Fruit fly (Drosophila melanogaster) whole organism, embryonic: ENCODE data around the gene D1.

Experiments used
- Atf3 ChIP-seq: fragments of 200-800 bp; sonication (Bioruptor generic); optimal IDR thresholded peaks from 3 replicates; lab custom pipeline; 2016; ENCODE audit warnings: missing biosample characterization, missing genetic modification characterization
- C15 ChIP-seq: fragments of 200-800 bp; sonication (Bioruptor generic); IDR thresholded peaks from 3 replicates; pipeline ENCODE4 v1.3.6; 2022; ENCODE audit warnings: missing biosample characterization, missing genetic modification characterization
- CG10209 ChIP-seq: fragments of 200-800 bp; sonication (Bioruptor generic); optimal IDR thresholded peaks from 3 replicates; lab custom pipeline; 2017; ENCODE audit warnings: missing biosample characterization, mild to moderate bottlenecking, missing genetic modification characterization, missing genetic modification reagents
- CG1024 ChIP-seq: fragments of 200-800 bp; sonication (Bioruptor generic); IDR thresholded peaks from 2 replicates; pipeline ENCODE4 v1.3.6; 2022; ENCODE audit warnings: missing biosample characterization, missing genetic modification characterization
- CG1233 ChIP-seq: fragments of 200-800 bp; sonication (Bioruptor generic); optimal IDR thresholded peaks from 4 replicates; lab custom pipeline; 2018; ENCODE audit warnings: missing biosample characterization, mild to moderate bottlenecking, missing genetic modification characterization
- CG12942 ChIP-seq: fragments of 200-800 bp; sonication (Bioruptor generic); optimal IDR thresholded peaks from 3 replicates; lab custom pipeline; 2016; ENCODE audit warnings: missing biosample characterization, missing genetic modification characterization
- CG15601 ChIP-seq: fragments of 200-800 bp; sonication (Bioruptor generic); optimal IDR thresholded peaks from 3 replicates; lab custom pipeline; 2019; ENCODE audit warnings: missing biosample characterization, mild to moderate bottlenecking, missing genetic modification characterization, moderate library complexity
- CG17568 ChIP-seq: fragments of 200-800 bp; sonication (Bioruptor generic); optimal IDR thresholded peaks from 2 replicates; lab custom pipeline; 2018; ENCODE audit warnings: missing biosample characterization, mild to moderate bottlenecking, missing genetic modification characterization, moderate library complexity
- CG17912 ChIP-seq: fragments of 200-800 bp; sonication (Bioruptor generic); optimal IDR thresholded peaks from 2 replicates; lab custom pipeline; 2018; ENCODE audit warnings: missing biosample characterization, mild to moderate bottlenecking, missing genetic modification characterization
- CG1792 ChIP-seq: fragments of 200-800 bp; sonication (Bioruptor generic); optimal IDR thresholded peaks from 2 replicates; lab custom pipeline; 2016; ENCODE audit warnings: missing biosample characterization, missing genetic modification characterization
- CG18599 ChIP-seq: fragments of 200-800 bp; sonication (Bioruptor generic); optimal IDR thresholded peaks from 3 replicates; lab custom pipeline; 2017; ENCODE audit warnings: missing biosample characterization, missing genetic modification characterization, mild to moderate bottlenecking, moderate library complexity, missing genetic modification reagents
- CG2120 ChIP-seq: fragments of 200-800 bp; sonication (Bioruptor generic); optimal IDR thresholded peaks from 3 replicates; lab custom pipeline; 2016; ENCODE audit warnings: missing biosample characterization, missing genetic modification characterization
- CG31441 ChIP-seq: fragments of 200-800 bp; sonication (Bioruptor generic); IDR thresholded peaks from 2 replicates; pipeline ENCODE4 v1.3.6; 2022; ENCODE audit warnings: missing biosample characterization, missing genetic modification characterization
- CG32532 ChIP-seq: fragments of 200-800 bp; sonication (Bioruptor generic); IDR thresholded peaks from 2 replicates; pipeline ENCODE4 v1.3.6; 2022; ENCODE audit warnings: missing biosample characterization, missing genetic modification characterization
- CG32767 ChIP-seq: fragments of 200-800 bp; sonication (Bioruptor generic); IDR thresholded peaks from 2 replicates; pipeline ENCODE4 v1.3.6; 2022; ENCODE audit warnings: missing biosample characterization, missing genetic modification characterization
- CG33557 ChIP-seq: fragments of 200-800 bp; sonication (Bioruptor generic); optimal IDR thresholded peaks from 2 replicates; lab custom pipeline; 2019; ENCODE audit warnings: missing biosample characterization, mild to moderate bottlenecking, missing genetic modification characterization, moderate library complexity
- CG34376 ChIP-seq: fragments of 200-800 bp; sonication (Bioruptor generic); optimal IDR thresholded peaks from 2 replicates; lab custom pipeline; 2018; ENCODE audit warnings: missing biosample characterization, mild to moderate bottlenecking, missing genetic modification characterization
- CG4404 ChIP-seq: fragments of 200-800 bp; sonication (Bioruptor generic); IDR thresholded peaks from 2 replicates; pipeline ENCODE4 v1.3.6; 2022; ENCODE audit warnings: missing biosample characterization, missing genetic modification characterization
- CG5180 ChIP-seq: fragments of 200-800 bp; sonication (Bioruptor generic); optimal IDR thresholded peaks from 3 replicates; lab custom pipeline; 2017; ENCODE audit warnings: missing biosample characterization, missing genetic modification characterization, mild to moderate bottlenecking, moderate library complexity, missing genetic modification reagents
- CG6175 ChIP-seq: fragments of 200-800 bp; sonication (Bioruptor generic); IDR thresholded peaks from 3 replicates; pipeline ENCODE4 v1.3.6; 2022; ENCODE audit warnings: missing biosample characterization, missing genetic modification characterization
- CG6683 ChIP-seq: fragments of 200-800 bp; sonication (Bioruptor generic); optimal IDR thresholded peaks from 2 replicates; lab custom pipeline; 2017; ENCODE audit warnings: missing biosample characterization, mild to moderate bottlenecking, missing genetic modification characterization, missing genetic modification reagents
- CG7839 ChIP-seq: fragments of 200-800 bp; sonication (Bioruptor generic); optimal IDR thresholded peaks from 3 replicates; lab custom pipeline; 2018; ENCODE audit warnings: missing biosample characterization, mild to moderate bottlenecking, missing genetic modification characterization, moderate library complexity
- CG7963 ChIP-seq: fragments of 200-800 bp; sonication (Bioruptor generic); IDR thresholded peaks from 3 replicates; pipeline ENCODE4 v1.3.6; 2022; ENCODE audit warnings: missing biosample characterization, missing genetic modification characterization; ENCODE audit not compliant: partially characterized antibody
- CG8281 ChIP-seq: fragments of 200-800 bp; sonication (Bioruptor generic); optimal IDR thresholded peaks from 2 replicates; lab custom pipeline; 2018; ENCODE audit warnings: missing biosample characterization, mild to moderate bottlenecking, missing genetic modification characterization, moderate library complexity
- Drgx ChIP-seq: fragments of 200-800 bp; sonication (Bioruptor generic); IDR thresholded peaks from 2 replicates; pipeline ENCODE4 v1.3.6; 2022; ENCODE audit warnings: missing biosample characterization, missing genetic modification characterization
- Gsc ChIP-seq: fragments of 200-800 bp; sonication (Bioruptor generic); IDR thresholded peaks from 2 replicates; pipeline ENCODE4 v1.3.6; 2022; ENCODE audit warnings: missing biosample characterization, missing genetic modification characterization
- Gug ChIP-seq: fragments of 200-800 bp; sonication (Bioruptor generic); IDR thresholded peaks from 4 replicates; pipeline ENCODE4 v1.3.6; 2022; ENCODE audit warnings: missing biosample characterization, missing genetic modification characterization
- H2.0 ChIP-seq: fragments of 200-800 bp; sonication (Bioruptor generic); IDR thresholded peaks from 2 replicates; pipeline ENCODE4 v1.3.6; 2022; ENCODE audit warnings: missing biosample characterization, missing genetic modification characterization
- HHEX ChIP-seq: fragments of 200-800 bp; sonication (Bioruptor generic); optimal IDR thresholded peaks from 3 replicates; lab custom pipeline; 2017; ENCODE audit warnings: missing biosample characterization, mild to moderate bottlenecking, missing genetic modification characterization, missing genetic modification reagents
- HLHmδ ChIP-seq: fragments of 200-800 bp; sonication (Bioruptor generic); optimal IDR thresholded peaks from 2 replicates; lab custom pipeline; 2018; ENCODE audit warnings: missing biosample characterization, mild to moderate bottlenecking, missing genetic modification characterization, moderate library complexity
- Hand ChIP-seq: fragments of 200-800 bp; sonication (Bioruptor generic); optimal IDR thresholded peaks from 2 replicates; lab custom pipeline; 2017; ENCODE audit warnings: mild to moderate bottlenecking, missing biosample characterization, missing genetic modification reagents, missing genetic modification characterization
- Hsf ChIP-seq: fragments of 200-800 bp; sonication (Bioruptor generic); optimal IDR thresholded peaks from 3 replicates; lab custom pipeline; 2016; ENCODE audit warnings: missing biosample characterization, missing genetic modification characterization
- MBD-R2 ChIP-seq: fragments of 200-800 bp; sonication (Bioruptor generic); IDR thresholded peaks from 2 replicates; pipeline ENCODE4 v1.3.6; 2022; ENCODE audit warnings: missing biosample characterization, missing genetic modification characterization
- NC2α ChIP-seq: fragments of 200-800 bp; sonication (Bioruptor generic); optimal IDR thresholded peaks from 2 replicates; lab custom pipeline; 2016; ENCODE audit warnings: missing biosample characterization, missing genetic modification characterization
- NK7.1 ChIP-seq: fragments of 200-800 bp; sonication (Bioruptor generic); optimal IDR thresholded peaks from 3 replicates; lab custom pipeline; 2016; ENCODE audit warnings: missing biosample characterization, missing genetic modification characterization
- Sin3A ChIP-seq: fragments of >200 bp; optimal IDR thresholded peaks from 2 replicates; lab custom pipeline; 2018
- Six4 ChIP-seq: fragments of 200-800 bp; sonication (Bioruptor generic); optimal IDR thresholded peaks from 2 replicates; lab custom pipeline; 2016; ENCODE audit warnings: missing biosample characterization, missing genetic modification characterization
- Xrp1 ChIP-seq: fragments of 200-800 bp; sonication (Bioruptor generic); IDR thresholded peaks from 2 replicates; pipeline ENCODE4 v1.3.6; 2022; ENCODE audit warnings: missing biosample characterization, missing genetic modification characterization
- bsh ChIP-seq, 2 experiments: fragments of 200-800 bp; sonication (Bioruptor generic); optimal IDR thresholded peaks; 2 replicates each; lab custom pipeline; 2017 to 2018; ENCODE audit warnings: mild to moderate bottlenecking in 2 of 2, missing biosample characterization in 2 of 2, missing genetic modification characterization in 2 of 2, moderate library complexity in 1 of 2
- crp ChIP-seq, 2 experiments: fragments of 200-800 bp; sonication (Bioruptor generic); optimal IDR thresholded peaks; 2 replicates in 1 of 2; 3 replicates in 1 of 2; lab custom pipeline; 2017; ENCODE audit warnings: missing biosample characterization in 2 of 2, missing genetic modification characterization in 2 of 2, mild to moderate bottlenecking in 1 of 2, moderate library complexity in 1 of 2
- emc ChIP-seq: fragments of 200-800 bp; sonication (Bioruptor generic); optimal IDR thresholded peaks from 2 replicates; lab custom pipeline; 2016; ENCODE audit warnings: missing biosample characterization, missing genetic modification characterization
- gsb-n ChIP-seq: fragments of 200-800 bp; sonication (Bioruptor generic); optimal IDR thresholded peaks from 3 replicates; lab custom pipeline; 2018; ENCODE audit warnings: missing biosample characterization, mild to moderate bottlenecking, missing genetic modification characterization
- jumu ChIP-seq: fragments of 200-800 bp; sonication (Bioruptor generic); optimal IDR thresholded peaks from 3 replicates; lab custom pipeline; 2016; ENCODE audit warnings: missing biosample characterization, missing genetic modification characterization
- kay ChIP-seq: fragments of 200-800 bp; sonication (Bioruptor generic); optimal IDR thresholded peaks from 2 replicates; lab custom pipeline; 2016; ENCODE audit warnings: missing biosample characterization, missing genetic modification characterization
- lov ChIP-seq, 2 experiments: fragments of 200-800 bp in 1 of 2; fragments of >200 bp in 1 of 2; sonication (Bioruptor generic) in 1 of 2; IDR thresholded peaks in 1 of 2; optimal IDR thresholded peaks in 1 of 2; 2 replicates in 1 of 2; 3 replicates in 1 of 2; pipeline versions ENCODE4 v1.3.6 to Lab custom; 2017 to 2022; ENCODE audit warnings: missing biosample characterization in 1 of 2, missing genetic modification characterization in 1 of 2
- pros ChIP-seq: fragments of 200-800 bp; sonication (Bioruptor generic); optimal IDR thresholded peaks from 3 replicates; lab custom pipeline; 2019; ENCODE audit warnings: missing biosample characterization, mild to moderate bottlenecking, missing genetic modification characterization, moderate library complexity
- scrt ChIP-seq: fragments of 200-800 bp; sonication (Bioruptor generic); optimal IDR thresholded peaks from 2 replicates; lab custom pipeline; 2018; ENCODE audit warnings: missing biosample characterization, mild to moderate bottlenecking, missing genetic modification characterization, moderate library complexity
- ttk ChIP-seq: fragments of 200-800 bp; sonication (Bioruptor generic); IDR thresholded peaks from 2 replicates; pipeline ENCODE4 v2.1.2; 2022; ENCODE audit warnings: missing biosample characterization, missing genetic modification characterization
- unpg ChIP-seq: fragments of 200-800 bp; sonication (Bioruptor generic); optimal IDR thresholded peaks from 3 replicates; lab custom pipeline; 2018; ENCODE audit warnings: missing biosample characterization, mild to moderate bottlenecking, missing genetic modification characterization, moderate library complexity
- zfh2 ChIP-seq: fragments of 200-800 bp; sonication (Bioruptor generic); optimal IDR thresholded peaks from 2 replicates; lab custom pipeline; 2016; ENCODE audit warnings: missing biosample characterization, missing genetic modification characterization

D1 gene

dm6 chr3R:9229996-9230601, 10.4 kb downstream of the D1 start (continued):
- TF ChIP-seq C15 (GFP tag; lab: Robert Waterston, UW) (no peak), CG32767 (GFP tag; lab: Robert Waterston, UW) (no peak), gsb-n (tag; lab: Kevin White, UChicago) (peak; percentile 0), bsh (GFP tag; optimal IDR thresholded peaks at IDR 0.05; lab: Kevin White, UChicago) (peak in 1 of 2 experiments; percentile 43), NC2α (GFP tag; lab: Kevin White, UChicago) (no peak), crp (GFP tag; optimal IDR thresholded peaks at IDR 0.05; lab: Kevin White, UChicago) (no peak), Drgx (peak; percentile 37), CG7963 (no peak), CG31441 (GFP tag; lab: Robert Waterston, UW) (no peak), Gug (GFP tag; lab: Robert Waterston, UW) (no peak), Xrp1 (peak; percentile 54), CG10209 (GFP tag; lab: Kevin White, UChicago) (no peak), scrt (GFP tag; lab: Kevin White, UChicago) (no peak), Hsf (GFP tag; lab: Kevin White, UChicago) (peak; percentile 24), CG15601 (no peak), CG2120 (peak; percentile 38), Sin3A (lab: Kevin White, UChicago) (no peak), unpg (peak; percentile 37), CG17912 (GFP tag; lab: Kevin White, UChicago) (no peak), CG5180 (GFP tag; lab: Kevin White, UChicago) (no peak), CG8281 (tag; lab: Kevin White, UChicago) (no peak), CG6175 (no peak), pros (GFP tag; lab: Kevin White, UChicago) (no peak), HHEX (GFP tag; lab: Kevin White, UChicago) (no peak), CG4404 (GFP tag; lab: Robert Waterston, UW) (no peak), NK7.1 (GFP tag; lab: Kevin White, UChicago) (no peak), CG12942 (GFP tag; lab: Kevin White, UChicago) (no peak), CG6683 (GFP tag; lab: Kevin White, UChicago) (no peak), CG34376 (GFP tag; lab: Kevin White, UChicago) (no peak), CG7839 (peak; percentile 19), CG1233 (GFP tag; lab: Kevin White, UChicago) (no peak), emc (GFP tag; lab: Kevin White, UChicago) (no peak), HLHmδ (GFP tag; lab: Kevin White, UChicago) (no peak), lov (optimal IDR thresholded peaks at IDR 0.05; lab: Kevin White, UChicago) (no peak), lov (GFP tag; IDR thresholded peaks at IDR 0.05; lab: Robert Waterston, UW) (no peak), CG1024 (no peak), kay (GFP tag; lab: Kevin White, UChicago) (no peak), jumu (no peak), Hand (GFP tag; lab: Kevin White, UChicago) (no peak), Gsc (GFP tag; lab: Robert Waterston, UW) (no peak), H2.0 (GFP tag; lab: Robert Waterston, UW) (0 out of 2 replicates have a peak, but pooled peaks have one; percentile 6), MBD-R2 (no peak), Atf3 (GFP tag; lab: Kevin White, UChicago) (no peak), CG17568 (peak; percentile 24), CG32532 (GFP tag; lab: Robert Waterston, UW) (no peak), Six4 (GFP tag; lab: Kevin White, UChicago) (peak; percentile 3), ttk (no peak), CG33557 (GFP tag; lab: Kevin White, UChicago) (no peak), CG1792 (GFP tag; lab: Kevin White, UChicago) (no peak), zfh2 (no peak), CG18599 (peak; percentile 7)
